Worm (Caenorhabditis elegans): ENCODE measurements around the gene F43G6.8.

DNA sequence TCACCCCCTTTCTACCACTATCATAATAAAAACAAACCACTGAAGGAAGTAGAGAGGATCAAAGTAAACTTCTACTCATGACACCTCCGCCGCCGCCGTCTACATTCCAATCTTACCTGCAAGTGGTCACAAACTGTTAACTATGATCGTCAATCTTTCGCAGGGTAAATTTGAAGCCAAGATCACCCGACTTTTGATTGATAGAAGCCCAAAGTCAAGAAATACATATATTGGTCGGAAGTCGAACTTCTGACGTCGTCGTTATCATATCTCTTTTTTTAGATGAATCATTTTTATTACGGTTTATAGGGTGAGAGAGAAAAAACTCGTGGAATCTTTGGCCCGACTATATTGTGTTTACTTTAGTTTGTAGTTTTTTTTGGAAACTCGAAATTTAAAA lies 24.5 kb upstream of the F43G6.8 start:
- TF ChIP-seq unc-62 (GFP tag; optimal IDR thresholded peaks at IDR 0.05) (no peak), aptf-2 (GFP tag; conservative IDR thresholded peaks at IDR 0.05) (no peak), nfya-1 (tag; optimal IDR thresholded peaks at IDR 0.05; ENCODE audit: borderline replicate concordance, insufficient read depth) (no peak), ceh-91 (GFP tag; IDR thresholded peaks at IDR 0.05) (no peak), lin-40 (tag; optimal IDR thresholded peaks at IDR 0.05) (peak; percentile 36), ets-4 (GFP tag; optimal IDR thresholded peaks at IDR 0.05) (no peak), atf-7 (tag; optimal IDR thresholded peaks at IDR 0.05) (no peak), B0336.3 (GFP tag; IDR thresholded peaks at IDR 0.05) (no peak), mes-4 (tag; optimal IDR thresholded peaks at IDR 0.05) (no peak), efl-1 (GFP tag; optimal IDR thresholded peaks at IDR 0.05) (no peak), Y95B8A.8 (GFP tag; IDR thresholded peaks at IDR 0.05) (no peak), ama-1 (optimal IDR thresholded peaks at IDR 0.05) (no peak), ama-1 (GFP tag; optimal IDR thresholded peaks at IDR 0.05) (no peak)
